Worm (Caenorhabditis elegans): Measurements from ENCODE around the gene utx-1.

ce11 chrX:8604160-8604559, 47.2 kb downstream of the utx-1 start:
- no peak for TF ChIP-seq unc-62 (GFP tag; optimal IDR thresholded peaks at IDR 0.05)
- no peak for TF ChIP-seq unc-39 (tag; optimal IDR thresholded peaks at IDR 0.05)
- no peak for TF ChIP-seq ceh-43 (GFP tag; optimal IDR thresholded peaks at IDR 0.05)
- TF ChIP-seq mep-1 (tag; optimal IDR thresholded peaks at IDR 0.05), result no peak

All from whole organism, mixed stage, embryonic.